Fruit fly (Drosophila melanogaster): ENCODE results near the gene dpr8.
A peak's percentile ranks its signal among the peaks of the same experiment; 100 is the strongest.

dpr8 gene

dm6 chrX:14500992-14501391 is 179.0 kb downstream of the dpr8 start:
- peak; percentile 90 for TF ChIP-seq CG17801 (GFP tag; optimal IDR thresholded peaks at IDR 0.05; ENCODE audit: partially characterized antibody)
